Fruit fly (Drosophila melanogaster) whole organism, wandering third instar larva: ENCODE data around the gene Mlc-c.

Source experiments
- Abd-B ChIP-seq: fragments of >200 bp; optimal IDR thresholded peaks from 2 replicates; lab custom pipeline; 2017; ENCODE audit warnings: missing biosample characterization, missing genetic modification characterization
- CrebA ChIP-seq: fragments of 200-800 bp; sonication (Bioruptor generic); optimal IDR thresholded peaks from 2 replicates; lab custom pipeline; 2016; ENCODE audit warnings: missing biosample characterization, mild to moderate bottlenecking, missing genetic modification characterization, borderline replicate concordance
- Dfd ChIP-seq: fragments of >200 bp; optimal IDR thresholded peaks from 2 replicates; lab custom pipeline; 2017; ENCODE audit warnings: missing biosample characterization, missing genetic modification characterization
- Dif ChIP-seq: fragments of 200-275, 200-300 bp; sonication (Bioruptor generic); optimal IDR thresholded peaks from 2 replicates; lab custom pipeline; 2018; ENCODE audit warnings: missing biosample characterization, missing genetic modification characterization; ENCODE audit not compliant: partially characterized antibody
- GATAd ChIP-seq: sonication (Bioruptor generic); optimal IDR thresholded peaks from 2 replicates; lab custom pipeline; 2016; ENCODE audit warnings: missing biosample characterization, missing genetic modification characterization
- HLH106 ChIP-seq: fragments of 200-800 bp; optimal IDR thresholded peaks from 3 replicates; lab custom pipeline; 2019; ENCODE audit warnings: missing biosample characterization, mild to moderate bottlenecking, missing genetic modification characterization, moderate library complexity
- Hnf4 ChIP-seq: fragments of 200-800 bp; sonication (Bioruptor generic); optimal IDR thresholded peaks from 2 replicates; lab custom pipeline; 2016; ENCODE audit warnings: missing biosample characterization, mild to moderate bottlenecking, missing genetic modification characterization
- Hr78 ChIP-seq: fragments of >200 bp; optimal IDR thresholded peaks from 2 replicates; lab custom pipeline; 2017; ENCODE audit warnings: missing biosample characterization, missing genetic modification characterization
- Hr83 ChIP-seq: fragments of 200-300 bp; sonication (Bioruptor generic); optimal IDR thresholded peaks from 2 replicates; lab custom pipeline; 2016; ENCODE audit warnings: missing biosample characterization, mild to moderate bottlenecking, missing genetic modification characterization, moderate library complexity; ENCODE audit not compliant: poor library complexity, severe bottlenecking
- Jra ChIP-seq: sonication (Bioruptor generic); optimal IDR thresholded peaks from 2 replicates; lab custom pipeline; 2016; ENCODE audit warnings: missing biosample characterization, missing genetic modification characterization
- Myc ChIP-seq: fragments of >200 bp; optimal IDR thresholded peaks from 2 replicates; lab custom pipeline; 2017
- N ChIP-seq: fragments of >200 bp; optimal IDR thresholded peaks from 2 replicates; lab custom pipeline; 2018; ENCODE audit warnings: missing biosample characterization, missing external identifiers, missing genetic modification characterization
- OdsH ChIP-seq: fragments of 200-800 bp; sonication (Bioruptor generic); optimal IDR thresholded peaks from 2 replicates; lab custom pipeline; 2016; ENCODE audit warnings: missing biosample characterization, mild to moderate bottlenecking, missing genetic modification characterization
- Rel ChIP-seq, 2 experiments: fragments of 200-800 bp; sonication (Bioruptor generic) in 1 of 2; optimal IDR thresholded peaks; 2 replicates in 1 of 2; 3 replicates in 1 of 2; lab custom pipeline; 2016 to 2019; ENCODE audit warnings: mild to moderate bottlenecking in 2 of 2, missing biosample characterization in 2 of 2, missing genetic modification characterization in 2 of 2, moderate library complexity in 1 of 2
- Sp1 ChIP-seq: fragments of 200-800 bp; sonication (Bioruptor generic); optimal IDR thresholded peaks from 3 replicates; lab custom pipeline; 2019; ENCODE audit warnings: missing biosample characterization, mild to moderate bottlenecking, missing genetic modification characterization, moderate library complexity
- Vsx2 ChIP-seq: fragments of 200-300, 225-300 bp; sonication (Bioruptor generic); optimal IDR thresholded peaks from 2 replicates; lab custom pipeline; 2018; ENCODE audit warnings: missing biosample characterization, missing genetic modification characterization; ENCODE audit not compliant: partially characterized antibody
- br ChIP-seq: fragments of 200-800 bp; sonication (Bioruptor generic); optimal IDR thresholded peaks from 2 replicates; lab custom pipeline; 2016; ENCODE audit warnings: missing biosample characterization, missing genetic modification characterization
- dl ChIP-seq, 2 experiments: fragments of 175-275, 200-275 bp in 1 of 2; fragments of 200-275 bp in 1 of 2; sonication (Bioruptor generic); optimal IDR thresholded peaks; lab custom pipeline; 2018; ENCODE audit warnings: mild to moderate bottlenecking in 2 of 2, missing biosample characterization in 2 of 2, missing genetic modification characterization in 2 of 2, moderate library complexity in 2 of 2; ENCODE audit not compliant: partially characterized antibody in 2 of 2, insufficient read depth in 1 of 2
- dmrt93B ChIP-seq: fragments of 200-800 bp; sonication (Bioruptor generic); optimal IDR thresholded peaks from 2 replicates; lab custom pipeline; 2018; ENCODE audit warnings: missing biosample characterization, mild to moderate bottlenecking, missing genetic modification characterization
- dsf ChIP-seq: sonication (Bioruptor generic); optimal IDR thresholded peaks from 2 replicates; lab custom pipeline; 2016; ENCODE audit warnings: missing biosample characterization, missing genetic modification characterization, borderline replicate concordance
- ey ChIP-seq: fragments of 200-800 bp; sonication (Bioruptor generic); optimal IDR thresholded peaks from 2 replicates; lab custom pipeline; 2016; ENCODE audit warnings: missing biosample characterization, missing genetic modification characterization
- foxo ChIP-seq, 2 experiments: fragments of 200-800 bp; sonication (Bioruptor generic); optimal IDR thresholded peaks; 2 replicates in 1 of 2; 3 replicates in 1 of 2; lab custom pipeline; 2016 to 2017; ENCODE audit warnings: missing biosample characterization in 2 of 2, missing genetic modification characterization in 2 of 2
- fru ChIP-seq: fragments of 200-800 bp; sonication (Bioruptor generic); optimal IDR thresholded peaks from 3 replicates; lab custom pipeline; 2016; ENCODE audit warnings: missing biosample characterization, mild to moderate bottlenecking, missing genetic modification characterization
- h ChIP-seq: fragments of 200-800 bp; sonication (Bioruptor generic); optimal IDR thresholded peaks from 3 replicates; lab custom pipeline; 2016; ENCODE audit warnings: missing biosample characterization, mild to moderate bottlenecking, missing genetic modification characterization
- lola ChIP-seq: fragments of >200 bp; optimal IDR thresholded peaks from 2 replicates; lab custom pipeline; 2017; ENCODE audit warnings: missing biosample characterization, missing genetic modification characterization
- pan ChIP-seq: fragments of >200 bp; optimal IDR thresholded peaks from 2 replicates; lab custom pipeline; 2017
- psq ChIP-seq: fragments of 200-800 bp; sonication (Bioruptor generic); optimal IDR thresholded peaks from 3 replicates; lab custom pipeline; 2017; ENCODE audit warnings: missing biosample characterization, mild to moderate bottlenecking, missing genetic modification characterization, moderate library complexity
- rgr ChIP-seq: fragments of 200-800 bp; sonication (Bioruptor generic); optimal IDR thresholded peaks from 3 replicates; lab custom pipeline; 2016; ENCODE audit warnings: missing biosample characterization, mild to moderate bottlenecking, missing genetic modification characterization
- sv ChIP-seq: fragments of 200-800 bp; sonication (Bioruptor generic); optimal IDR thresholded peaks from 3 replicates; lab custom pipeline; 2016; ENCODE audit warnings: missing biosample characterization, missing genetic modification characterization
- tai ChIP-seq: sonication (Bioruptor generic); optimal IDR thresholded peaks from 2 replicates; lab custom pipeline; 2016; ENCODE audit warnings: missing biosample characterization, missing genetic modification characterization
- usp ChIP-seq: fragments of >200 bp; optimal IDR thresholded peaks from 2 replicates; lab custom pipeline; 2017; ENCODE audit warnings: missing biosample characterization, missing genetic modification characterization
- woc ChIP-seq: sonication (Bioruptor generic); optimal IDR thresholded peaks from 2 replicates; lab custom pipeline; 2016; ENCODE audit warnings: missing biosample characterization, mild to moderate bottlenecking, missing genetic modification characterization

Mlc-c gene

dm6 chrX:5621893-5622803 is at the start of gene Mlc-c, which contains the start of gene Pop1:
Gene Mlc-c, minus strand, starts transcription at chrX:5622539.
Gene Pop1, plus strand, starts transcription at chrX:5622648.
- TF ChIP-seq Rel (GFP tag; optimal IDR thresholded peaks at IDR 0.05; lab: Kevin White, UChicago) (no peak), Rel (tag; optimal IDR thresholded peaks at IDR 0.05; lab: Kevin White, UChicago) (peak; percentile 58), Myc (peak; percentile 29), Jra (peak; percentile 73), Hr83 (GFP tag; lab: Kevin White, UChicago) (peak; percentile 7), usp (no peak), psq (peak; percentile 20), Abd-B (GFP tag; lab: Kevin White, UChicago) (no peak)

- TF ChIP-seq foxo (GFP tag; optimal IDR thresholded peaks at IDR 0.05; lab: Kevin White, UChicago): peak in 1 of 2 experiments; percentile 56
- TF ChIP-seq Vsx2 (GFP tag; lab: Kevin White, UChicago): no peak
- no peak for TF ChIP-seq Dfd
- TF ChIP-seq psq: no peak
- no peak for TF ChIP-seq Dif
- peak; percentile 79 for TF ChIP-seq Hr83 (GFP tag; lab: Kevin White, UChicago)
- no peak for TF ChIP-seq sv
- TF ChIP-seq dsf (GFP tag; lab: Kevin White, UChicago): no peak
- peak; percentile 30 for TF ChIP-seq ey (GFP tag; lab: Kevin White, UChicago)
- no peak for TF ChIP-seq tai
- TF ChIP-seq HLH106 (tag; lab: Kevin White, UChicago): peak; percentile 23
- TF ChIP-seq dl (GFP tag; optimal IDR thresholded peaks at IDR 0.05; lab: Kevin White, UChicago; ENCODE audit: insufficient read depth in 1 of 2, partially characterized antibody in 2 of 2): no peak
- no peak for TF ChIP-seq Sp1 (GFP tag; lab: Kevin White, UChicago)
- no peak for TF ChIP-seq lola (GFP tag; lab: Kevin White, UChicago)
- TF ChIP-seq dmrt93B (GFP tag; lab: Kevin White, UChicago): no peak
- peak; percentile 3 for TF ChIP-seq br (GFP tag; lab: Kevin White, UChicago)
- peak; percentile 38 for TF ChIP-seq woc (GFP tag; lab: Kevin White, UChicago)
- no peak for TF ChIP-seq OdsH (GFP tag; lab: Kevin White, UChicago)
- peak; percentile 25 for TF ChIP-seq GATAd (GFP tag; lab: Kevin White, UChicago)
- TF ChIP-seq pan (lab: Kevin White, UChicago): no peak
- TF ChIP-seq N (GFP tag; lab: Kevin White, UChicago): no peak
- no peak for TF ChIP-seq CrebA (GFP tag; lab: Kevin White, UChicago)
- TF ChIP-seq usp: no peak
- TF ChIP-seq Rel (GFP tag; optimal IDR thresholded peaks at IDR 0.05; lab: Kevin White, UChicago): no peak
- no peak for TF ChIP-seq Rel (tag; optimal IDR thresholded peaks at IDR 0.05; lab: Kevin White, UChicago)
- no peak for TF ChIP-seq Myc
- no peak for TF ChIP-seq Jra
- TF ChIP-seq Hr78: no peak
- TF ChIP-seq fru (GFP tag; lab: Kevin White, UChicago): no peak
- TF ChIP-seq Hnf4 (GFP tag; lab: Kevin White, UChicago): no peak
Measured at dm6 chrX:5671537-5672029, 49.2 kb upstream of the Mlc-c start, which contains the start of gene Rab18. Gene Rab18, minus strand, starts transcription at chrX:5671812.

DNA sequence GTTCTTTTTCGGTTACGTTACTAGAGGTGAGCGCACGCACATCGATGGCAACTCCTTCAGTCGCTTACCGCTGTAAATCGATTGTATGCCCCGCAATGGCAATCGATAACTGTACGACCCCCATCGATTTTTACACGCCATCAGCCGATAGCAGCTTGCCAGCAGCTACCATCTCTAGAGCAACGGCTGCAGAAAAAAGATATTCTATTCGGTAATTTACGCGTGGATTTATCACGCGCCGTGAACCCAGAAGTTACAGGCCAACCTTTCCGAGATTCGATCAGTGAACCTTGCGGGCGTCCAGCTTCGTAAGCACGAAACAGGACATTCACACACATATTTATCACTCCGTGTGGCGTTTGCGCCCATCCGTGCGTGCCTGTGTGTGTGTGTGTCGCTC is 43.6 kb upstream of the Mlc-c start, which contains the start of the genes Sirt4 and CG4119:
Gene Sirt4, minus strand, starts transcription at position 39 of the 400 bp plus-strand sequence.
Gene CG4119, plus strand, starts transcription at position 151 of the 400 bp plus-strand sequence.
- TF ChIP-seq foxo (GFP tag; optimal IDR thresholded peaks at IDR 0.05; lab: Kevin White, UChicago): peak in 1 of 2 experiments; percentile 23
- peak; percentile 18 for TF ChIP-seq Sp1 (GFP tag; lab: Kevin White, UChicago)
- TF ChIP-seq h (GFP tag; lab: Kevin White, UChicago): peak; percentile 56
- TF ChIP-seq N (GFP tag; lab: Kevin White, UChicago): peak; percentile 32
- no peak for TF ChIP-seq Rel (GFP tag; optimal IDR thresholded peaks at IDR 0.05; lab: Kevin White, UChicago)
- TF ChIP-seq Rel (tag; optimal IDR thresholded peaks at IDR 0.05; lab: Kevin White, UChicago): peak; percentile 73
- TF ChIP-seq GATAd (GFP tag; lab: Kevin White, UChicago): no peak
- TF ChIP-seq lola (GFP tag; lab: Kevin White, UChicago): no peak
- TF ChIP-seq rgr (GFP tag; lab: Kevin White, UChicago): peak; percentile 31
- TF ChIP-seq br (GFP tag; lab: Kevin White, UChicago): peak; percentile 2
- no peak for TF ChIP-seq Myc
- peak; percentile 11 for TF ChIP-seq HLH106 (tag; lab: Kevin White, UChicago)
- TF ChIP-seq psq: no peak
- no peak for TF ChIP-seq pan (lab: Kevin White, UChicago)
- TF ChIP-seq Hr83 (GFP tag; lab: Kevin White, UChicago): peak; percentile 76
- peak; percentile 50 for TF ChIP-seq Jra
- TF ChIP-seq Hr78: no peak
